Worm (Caenorhabditis elegans) whole organism, young adult: ENCODE results near the gene ugt-62.

ENCODE experiments used
- B0019.2 ChIP-seq: fragments of 200-800 bp; sonication (Bioruptor generic); conservative IDR thresholded peaks from 2 replicates; pipeline ENCODE4 v1.3.6; 2022; ENCODE audit warnings: missing genetic modification reagents, missing genetic modification characterization, missing compliant biosample characterization
- B0336.3 ChIP-seq: fragments of 200-800 bp; sonication (Bioruptor generic); IDR thresholded peaks from 2 replicates; pipeline ENCODE4 v1.3.6; 2022; ENCODE audit warnings: missing genetic modification characterization, missing compliant biosample characterization
- C06A6.2 ChIP-seq: fragments of 200-800 bp; sonication (Bioruptor generic); conservative IDR thresholded peaks from 2 replicates; pipeline ENCODE4 v1.3.6; 2022; ENCODE audit warnings: missing genetic modification characterization, missing compliant biosample characterization
- D2030.7 ChIP-seq: fragments of 200-800 bp; sonication (Bioruptor generic); IDR thresholded peaks from 2 replicates; pipeline ENCODE4 v1.3.6; 2022; ENCODE audit warnings: missing genetic modification reagents, missing genetic modification characterization, missing compliant biosample characterization
- F10E7.11 ChIP-seq: sonication (generic microtip); optimal IDR thresholded peaks from 2 replicates; lab custom pipeline; 2017; ENCODE audit warnings: mild to moderate bottlenecking, missing genetic modification characterization, moderate library complexity, missing compliant biosample characterization
- F22D6.2 ChIP-seq: sonication (generic microtip); optimal IDR thresholded peaks from 2 replicates; lab custom pipeline; 2016; ENCODE audit warnings: mild to moderate bottlenecking, missing genetic modification characterization, missing compliant biosample characterization
- F23B12.7 ChIP-seq: sonication (generic microtip); optimal IDR thresholded peaks from 2 replicates; lab custom pipeline; 2017; ENCODE audit warnings: missing genetic modification characterization, mild to moderate bottlenecking, missing compliant biosample characterization, antibody characterized with exemption, moderate library complexity; ENCODE audit not compliant: insufficient read depth
- F39B2.1 ChIP-seq: fragments of 200-800 bp; sonication (Bioruptor generic); IDR thresholded peaks from 2 replicates; pipeline ENCODE4 v1.3.6; 2022; ENCODE audit warnings: missing genetic modification reagents, missing genetic modification characterization, missing compliant biosample characterization
- F55B11.4 ChIP-seq: sonication (generic microtip); optimal IDR thresholded peaks from 2 replicates; lab custom pipeline; 2016; ENCODE audit warnings: missing compliant biosample characterization, missing genetic modification characterization, borderline replicate concordance; ENCODE audit not compliant: insufficient read depth
- F57C9.4 ChIP-seq: sonication (generic microtip); optimal IDR thresholded peaks from 2 replicates; lab custom pipeline; 2017; ENCODE audit warnings: mild to moderate bottlenecking, missing genetic modification characterization, missing compliant biosample characterization
- K12H6.12 ChIP-seq: fragments of 200-800 bp; sonication (Bioruptor generic); optimal IDR thresholded peaks from 2 replicates; lab custom pipeline; 2018; ENCODE audit warnings: mild to moderate bottlenecking, missing genetic modification characterization, missing compliant biosample characterization
- T07F8.4 ChIP-seq: sonication (generic microtip); optimal IDR thresholded peaks from 2 replicates; lab custom pipeline; 2016; ENCODE audit warnings: mild to moderate bottlenecking, missing genetic modification characterization, moderate library complexity, missing compliant biosample characterization
- Y56A3A.18 ChIP-seq: fragments of 200-800 bp; sonication (Bioruptor generic); IDR thresholded peaks from 2 replicates; pipeline ENCODE4 v1.3.6; 2022; ENCODE audit warnings: missing genetic modification reagents, missing genetic modification characterization, missing compliant biosample characterization
- Y79H2A.3 ChIP-seq: fragments of 200-800 bp; sonication (Bioruptor generic); conservative IDR thresholded peaks from 2 replicates; pipeline ENCODE4 v1.3.6; 2022; ENCODE audit warnings: missing genetic modification reagents, missing genetic modification characterization, missing compliant biosample characterization
- aptf-2 ChIP-seq: fragments of 200-800 bp; sonication (Bioruptor generic); conservative IDR thresholded peaks from 2 replicates; pipeline ENCODE4 v1.3.6; 2022; ENCODE audit warnings: missing genetic modification reagents, missing genetic modification characterization, missing compliant biosample characterization
- athp-1 ChIP-seq: sonication (generic microtip); optimal IDR thresholded peaks from 2 replicates; lab custom pipeline; 2017; ENCODE audit warnings: mild to moderate bottlenecking, missing genetic modification characterization, missing compliant biosample characterization
- attf-5 ChIP-seq: fragments of 200-800 bp; sonication (Bioruptor generic); optimal IDR thresholded peaks from 2 replicates; lab custom pipeline; 2018; ENCODE audit warnings: mild to moderate bottlenecking, missing genetic modification characterization, missing compliant biosample characterization
- bed-2 ChIP-seq: fragments of 200-800 bp; sonication (Bioruptor generic); IDR thresholded peaks from 2 replicates; pipeline ENCODE4 v1.3.6; 2022; ENCODE audit warnings: missing genetic modification reagents, missing genetic modification characterization, missing compliant biosample characterization
- ccch-3 ChIP-seq: fragments of 200-800 bp; sonication (Bioruptor generic); optimal IDR thresholded peaks from 2 replicates; lab custom pipeline; 2018; ENCODE audit warnings: mild to moderate bottlenecking, missing genetic modification characterization, missing compliant biosample characterization
- dpff-1 ChIP-seq: sonication (generic microtip); optimal IDR thresholded peaks from 2 replicates; lab custom pipeline; 2017; ENCODE audit warnings: mild to moderate bottlenecking, missing genetic modification characterization, missing compliant biosample characterization
- dpl-1 ChIP-seq: fragments of 150-350 bp; optimal IDR thresholded peaks from 2 replicates; lab custom pipeline; 2014; ENCODE audit warnings: missing biosample characterization, missing genetic modification reagents, missing genetic modification characterization
- egl-44 ChIP-seq: fragments of 200-800 bp; sonication (Bioruptor generic); IDR thresholded peaks from 2 replicates; pipeline ENCODE4 v1.3.6; 2022; ENCODE audit warnings: missing genetic modification reagents, missing genetic modification characterization, missing compliant biosample characterization
- ekl-4 ChIP-seq: fragments of 200-800 bp; sonication (Bioruptor generic); IDR thresholded peaks from 2 replicates; pipeline ENCODE4 v1.3.6; 2022; ENCODE audit warnings: missing genetic modification reagents, missing genetic modification characterization, missing compliant biosample characterization
- ets-4 ChIP-seq: fragments of 200-800 bp; sonication (Bioruptor generic); optimal IDR thresholded peaks from 2 replicates; lab custom pipeline; 2018; ENCODE audit warnings: mild to moderate bottlenecking, missing genetic modification characterization, missing compliant biosample characterization
- fkh-3 ChIP-seq: sonication (generic microtip); optimal IDR thresholded peaks from 2 replicates; lab custom pipeline; 2016; ENCODE audit warnings: mild to moderate bottlenecking, missing genetic modification characterization, missing compliant biosample characterization
- gei-17 ChIP-seq: fragments of 200-800 bp; sonication (Bioruptor generic); optimal IDR thresholded peaks from 2 replicates; lab custom pipeline; 2018; ENCODE audit warnings: mild to moderate bottlenecking, missing genetic modification characterization, missing compliant biosample characterization
- hlh-12 ChIP-seq: sonication (generic microtip); optimal IDR thresholded peaks from 2 replicates; lab custom pipeline; 2016; ENCODE audit warnings: missing genetic modification characterization, missing compliant biosample characterization
- hmg-1.2 ChIP-seq: fragments of 200-800 bp; sonication (Bioruptor generic); IDR thresholded peaks from 2 replicates; pipeline ENCODE4 v1.3.6; 2022; ENCODE audit warnings: missing genetic modification reagents, missing genetic modification characterization, missing compliant biosample characterization
- hsf-1 ChIP-seq: fragments of 200-800 bp; sonication (Bioruptor generic); IDR thresholded peaks from 2 replicates; pipeline ENCODE4 v1.3.6; 2022; ENCODE audit warnings: missing genetic modification reagents, missing genetic modification characterization, missing compliant biosample characterization
- lir-1 ChIP-seq: fragments of 200-800 bp; sonication (Bioruptor generic); conservative IDR thresholded peaks from 2 replicates; pipeline ENCODE4 v1.3.6; 2022; ENCODE audit warnings: missing genetic modification reagents, missing genetic modification characterization, missing compliant biosample characterization
- madf-8 ChIP-seq: fragments of 200-800 bp; sonication (Bioruptor generic); conservative IDR thresholded peaks from 2 replicates; pipeline ENCODE4 v1.3.6; 2022; ENCODE audit warnings: missing genetic modification reagents, missing genetic modification characterization, missing compliant biosample characterization
- nfya-1 ChIP-seq: sonication (generic microtip); optimal IDR thresholded peaks from 2 replicates; lab custom pipeline; 2017; ENCODE audit warnings: antibody characterized with exemption, missing compliant biosample characterization, missing genetic modification characterization, borderline replicate concordance; ENCODE audit not compliant: insufficient read depth
- nfya-2 ChIP-seq: fragments of 200-800 bp; sonication (Bioruptor generic); IDR thresholded peaks from 2 replicates; pipeline ENCODE4 v1.3.6; 2022; ENCODE audit warnings: missing genetic modification reagents, missing genetic modification characterization, missing compliant biosample characterization
- nhr-179 ChIP-seq: sonication (generic microtip); optimal IDR thresholded peaks from 2 replicates; lab custom pipeline; 2016; ENCODE audit warnings: mild to moderate bottlenecking, missing genetic modification characterization, missing compliant biosample characterization
- nhr-80 ChIP-seq: sonication (generic microtip); optimal IDR thresholded peaks from 2 replicates; lab custom pipeline; 2016; ENCODE audit warnings: missing genetic modification characterization, missing compliant biosample characterization
- nhr-90 ChIP-seq: sonication (generic microtip); optimal IDR thresholded peaks from 2 replicates; lab custom pipeline; 2016; ENCODE audit warnings: missing genotype, mild to moderate bottlenecking, missing genetic modification characterization, missing compliant biosample characterization
- sdz-38 ChIP-seq: sonication (generic microtip); optimal IDR thresholded peaks from 2 replicates; lab custom pipeline; 2016; ENCODE audit warnings: missing genotype, missing genetic modification characterization, missing compliant biosample characterization
- sea-2 ChIP-seq: fragments of 200-800 bp; sonication (Bioruptor generic); IDR thresholded peaks from 2 replicates; pipeline ENCODE4 v1.3.6; 2022; ENCODE audit warnings: missing genetic modification characterization, missing compliant biosample characterization
- somi-1 ChIP-seq: fragments of 200-800 bp; sonication (Bioruptor generic); optimal IDR thresholded peaks from 2 replicates; lab custom pipeline; 2018; ENCODE audit warnings: mild to moderate bottlenecking, missing genetic modification characterization, missing compliant biosample characterization
- tbp1 ChIP-seq: fragments of 200-800 bp; sonication (Bioruptor generic); optimal IDR thresholded peaks from 2 replicates; lab custom pipeline; 2018; ENCODE audit warnings: mild to moderate bottlenecking, missing genetic modification characterization, missing compliant biosample characterization
- tlf-1 ChIP-seq: fragments of 200-800 bp; sonication (Bioruptor generic); optimal IDR thresholded peaks from 2 replicates; lab custom pipeline; 2018; ENCODE audit warnings: mild to moderate bottlenecking, missing genetic modification characterization, missing compliant biosample characterization
- xnd-1 ChIP-seq: sonication (generic microtip); optimal IDR thresholded peaks from 2 replicates; lab custom pipeline; 2016; ENCODE audit warnings: missing genotype, missing genetic modification reagents, missing genetic modification characterization, missing compliant biosample characterization
- ztf-26 ChIP-seq: sonication (generic microtip); optimal IDR thresholded peaks from 2 replicates; lab custom pipeline; 2017; ENCODE audit warnings: missing genetic modification characterization, missing compliant biosample characterization
- ztf-3 ChIP-seq: fragments of 200-800 bp; sonication (Bioruptor generic); optimal IDR thresholded peaks from 2 replicates; lab custom pipeline; 2018; ENCODE audit warnings: mild to moderate bottlenecking, missing genetic modification characterization, missing compliant biosample characterization
- ztf-6 ChIP-seq: fragments of 200-800 bp; sonication (Bioruptor generic); IDR thresholded peaks from 2 replicates; pipeline ENCODE4 v1.3.6; 2022; ENCODE audit warnings: missing genetic modification reagents, missing genetic modification characterization, missing compliant biosample characterization

The ugt-62 gene

ce11 chrIII:4491164-4492144, 49.0 kb downstream of the ugt-62 start (continued):
- TF ChIP-seq F22D6.2 (tag; lab: Kevin White, UChicago) = no peak
- 0 out of 2 replicates have a peak, but pooled peaks have one; percentile 7 for TF ChIP-seq egl-44 (GFP tag; lab: Robert Waterston, UW)
- no peak for TF ChIP-seq T07F8.4
- TF ChIP-seq F39B2.1 (GFP tag; lab: Robert Waterston, UW) = no peak
- no peak for TF ChIP-seq hlh-12 (tag; lab: Kevin White, UChicago)
- TF ChIP-seq aptf-2 (GFP tag; lab: Robert Waterston, UW) = 0 out of 2 replicates have a peak, but pooled peaks have one; percentile 41
- peak; percentile 54 for TF ChIP-seq dpl-1
- no peak for TF ChIP-seq nfya-2 (GFP tag; lab: Robert Waterston, UW)
- TF ChIP-seq D2030.7 = peak; percentile 78; the same call in 1 of the 2 replicates
- peak; percentile 66 for TF ChIP-seq hsf-1 (GFP tag; lab: Robert Waterston, UW)
- TF ChIP-seq nfya-1 (tag; lab: Kevin White, UChicago) = no peak
- TF ChIP-seq gei-17 (GFP tag; lab: Kevin White, UChicago) = peak; percentile 17
- TF ChIP-seq, all 124 proteins: peak for 73

ce11 chrIII:4488892-4489409, 51.5 kb downstream of the ugt-62 start, which contains the start of gene cpg-1:
TSS of gene cpg-1 (plus strand) at chrIII:4489359.
- no peak for TF ChIP-seq fkh-3 (tag; lab: Kevin White, UChicago)
- no peak for TF ChIP-seq Y56A3A.18 (GFP tag; lab: Robert Waterston, UW)
- no peak for TF ChIP-seq nhr-80 (tag; lab: Kevin White, UChicago)
- peak; percentile 96 for TF ChIP-seq ekl-4 (GFP tag; lab: Robert Waterston, UW)
- no peak for TF ChIP-seq nhr-90
- TF ChIP-seq F10E7.11 (tag; lab: Kevin White, UChicago) = no peak
- peak; percentile 78 for TF ChIP-seq tbp1 (GFP tag; lab: Kevin White, UChicago)
- peak; percentile 100 for TF ChIP-seq xnd-1 (tag; lab: Kevin White, UChicago)
- TF ChIP-seq ztf-26 (tag; lab: Kevin White, UChicago) = no peak
- TF ChIP-seq nhr-179 (tag; lab: Kevin White, UChicago) = no peak
- peak; percentile 98 for TF ChIP-seq B0019.2 (GFP tag; lab: Robert Waterston, UW)
- TF ChIP-seq dpl-1 = peak; percentile 98
- no peak for TF ChIP-seq F55B11.4 (tag; lab: Kevin White, UChicago)
- TF ChIP-seq B0336.3 (GFP tag; lab: Robert Waterston, UW) = peak; percentile 53
- peak; percentile 79 for TF ChIP-seq F23B12.7 (tag; lab: Kevin White, UChicago)
- no peak for TF ChIP-seq somi-1
- TF ChIP-seq C06A6.2 (GFP tag; lab: Robert Waterston, UW) = no peak
- TF ChIP-seq attf-5 (GFP tag; lab: Kevin White, UChicago) = peak; percentile 14
- no peak for TF ChIP-seq nfya-1 (tag; lab: Kevin White, UChicago)
- no peak for TF ChIP-seq sea-2 (GFP tag; lab: Robert Waterston, UW)
- peak; percentile 96 for TF ChIP-seq Y79H2A.3
- no peak for TF ChIP-seq dpff-1 (tag; lab: Kevin White, UChicago)
- TF ChIP-seq K12H6.12 = no peak
- TF ChIP-seq lir-1 (GFP tag; lab: Robert Waterston, UW) = peak; percentile 93
- TF ChIP-seq ztf-6 (GFP tag; lab: Robert Waterston, UW) = no peak
- TF ChIP-seq tlf-1 = peak; percentile 99
- peak; percentile 70; the same call in 1 of the 2 replicates for TF ChIP-seq bed-2 (GFP tag; lab: Robert Waterston, UW)
- TF ChIP-seq F22D6.2 (tag; lab: Kevin White, UChicago) = no peak
- TF ChIP-seq madf-8 = peak; percentile 99
- peak; percentile 97 for TF ChIP-seq athp-1 (tag; lab: Kevin White, UChicago)
- TF ChIP-seq sdz-38 (tag; lab: Kevin White, UChicago) = no peak
- TF ChIP-seq ccch-3 (GFP tag; lab: Kevin White, UChicago) = no peak
- peak; percentile 75 for TF ChIP-seq hmg-1.2 (GFP tag; lab: Robert Waterston, UW)
- no peak for TF ChIP-seq F57C9.4 (tag; lab: Kevin White, UChicago)
- TF ChIP-seq ztf-3 (GFP tag; lab: Kevin White, UChicago) = no peak
- TF ChIP-seq ets-4 (GFP tag; lab: Kevin White, UChicago) = no peak
